Fruit fly (Drosophila melanogaster): Measurements from ENCODE around the gene r.
A peak's percentile ranks its signal among the peaks of the same experiment; 100 is the strongest.

dm6 chrX:16621462-16621861, 33.7 kb upstream of the r start, which contains the start of gene CG9782:
- TF ChIP-seq CG3032 (tag; optimal IDR thresholded peaks at IDR 0.05) = no peak
- no peak for TF ChIP-seq Sox14 (GFP tag; optimal IDR thresholded peaks at IDR 0.05)
- TF ChIP-seq CG10631 (GFP tag; optimal IDR thresholded peaks at IDR 0.05) = no peak
- TF ChIP-seq spab (GFP tag; optimal IDR thresholded peaks at IDR 0.05) = no peak
- no peak for TF ChIP-seq Sox102F (GFP tag; optimal IDR thresholded peaks at IDR 0.05)
- TF ChIP-seq CG11294 (GFP tag; IDR thresholded peaks at IDR 0.05) = no peak
- no peak for TF ChIP-seq dsx (GFP tag; optimal IDR thresholded peaks at IDR 0.05; ENCODE audit: poor library complexity, severe bottlenecking)
- TF ChIP-seq ss (GFP tag; optimal IDR thresholded peaks at IDR 0.05) = peak in 1 of 2 experiments; percentile 8
- TF ChIP-seq Smox (GFP tag; optimal IDR thresholded peaks at IDR 0.05) = no peak
- no peak for TF ChIP-seq fkh (GFP tag; optimal IDR thresholded peaks at IDR 0.05)
- TF ChIP-seq Lpt (GFP tag; optimal IDR thresholded peaks at IDR 0.05) = no peak
